Fruit fly (Drosophila melanogaster): Measurements from ENCODE around the gene SmE.

SmE gene

dm6 chr2L:7923636-7924301 lies 38.5 kb upstream of the SmE start (continued):
- TF ChIP-seq Ets21C (GFP tag; optimal IDR thresholded peaks at IDR 0.05) (no peak), Hr39 (GFP tag; optimal IDR thresholded peaks at IDR 0.05) (no peak), CG10631 (GFP tag; optimal IDR thresholded peaks at IDR 0.05) (peak; percentile 51), achi (GFP tag; optimal IDR thresholded peaks at IDR 0.05) (peak; percentile 29), fkh (GFP tag; optimal IDR thresholded peaks at IDR 0.05) (no peak), fd59A (GFP tag; optimal IDR thresholded peaks at IDR 0.05) (peak; percentile 26), ss (GFP tag; optimal IDR thresholded peaks at IDR 0.05) (peak; percentile 7 to 21), CG15336 (GFP tag; IDR thresholded peaks at IDR 0.05) (no peak), CG11294 (GFP tag; IDR thresholded peaks at IDR 0.05) (no peak), CG11902 (GFP tag; optimal IDR thresholded peaks at IDR 0.05) (no peak), OdsH (GFP tag; optimal IDR thresholded peaks at IDR 0.05) (peak; percentile 42), CG6854 (GFP tag; optimal IDR thresholded peaks at IDR 0.05) (no peak), Hr38 (GFP tag; optimal IDR thresholded peaks at IDR 0.05) (no peak), CG10669 (GFP tag; optimal IDR thresholded peaks at IDR 0.05) (peak; percentile 19)

dm6 chr2L:7922088-7922487 lies 36.8 kb upstream of the SmE start:
- no peak for TF ChIP-seq CG6792 (GFP tag; optimal IDR thresholded peaks at IDR 0.05)
- no peak for TF ChIP-seq CG8119 (GFP tag; IDR thresholded peaks at IDR 0.05)
- no peak for TF ChIP-seq Blimp-1 (GFP tag; optimal IDR thresholded peaks at IDR 0.05)
- TF ChIP-seq salr (GFP tag; optimal IDR thresholded peaks at IDR 0.05), result no peak
- no peak for TF ChIP-seq CG10669 (GFP tag; optimal IDR thresholded peaks at IDR 0.05)
- no peak for TF ChIP-seq acj6 (GFP tag; optimal IDR thresholded peaks at IDR 0.05)
- TF ChIP-seq svp (GFP tag), result no peak
- TF ChIP-seq fd59A (GFP tag; optimal IDR thresholded peaks at IDR 0.05), result no peak
- TF ChIP-seq CG8319 (GFP tag; optimal IDR thresholded peaks at IDR 0.05), result no peak
- no peak for TF ChIP-seq Gug (GFP tag; IDR thresholded peaks at IDR 0.05)
- TF ChIP-seq Met (GFP tag; optimal IDR thresholded peaks at IDR 0.05), result no peak
- no peak for TF ChIP-seq CG32006 (GFP tag; optimal IDR thresholded peaks at IDR 0.05)
- TF ChIP-seq Ets96B (tag; optimal IDR thresholded peaks at IDR 0.05), result no peak

- 0 out of 3 replicates have a peak, but pooled peaks have one; percentile 35 for TF ChIP-seq CG8119 (GFP tag; IDR thresholded peaks at IDR 0.05)
- TF ChIP-seq CG10669 (GFP tag; optimal IDR thresholded peaks at IDR 0.05), result no peak
- peak; percentile 6 for TF ChIP-seq CG3032 (tag; optimal IDR thresholded peaks at IDR 0.05)
- peak; percentile 13 for TF ChIP-seq Ets96B (tag; optimal IDR thresholded peaks at IDR 0.05)
- TF ChIP-seq OdsH (GFP tag; optimal IDR thresholded peaks at IDR 0.05), result peak; percentile 37
- TF ChIP-seq Sox14 (GFP tag; optimal IDR thresholded peaks at IDR 0.05), result peak; percentile 28
- TF ChIP-seq CG31627 (GFP tag; optimal IDR thresholded peaks at IDR 0.05), result no peak
- no peak for TF ChIP-seq fd59A (GFP tag; optimal IDR thresholded peaks at IDR 0.05)
- TF ChIP-seq salr (GFP tag; optimal IDR thresholded peaks at IDR 0.05), result no peak
- peak; percentile 56 for TF ChIP-seq CG32006 (GFP tag; optimal IDR thresholded peaks at IDR 0.05)
- peak; percentile 60 for TF ChIP-seq Eip78C (GFP tag)
- no peak for TF ChIP-seq CG8632 (GFP tag; optimal IDR thresholded peaks at IDR 0.05)
- peak; percentile 24 for TF ChIP-seq achi (GFP tag; optimal IDR thresholded peaks at IDR 0.05)
- TF ChIP-seq eg (GFP tag; IDR thresholded peaks at IDR 0.05), result no peak
- TF ChIP-seq CG15336 (GFP tag; IDR thresholded peaks at IDR 0.05), result peak; percentile 37
- TF ChIP-seq CG9139 (GFP tag; optimal IDR thresholded peaks at IDR 0.05), result no peak
- TF ChIP-seq CG6163 (GFP tag; IDR thresholded peaks at IDR 0.05), result no peak
- no peak for TF ChIP-seq Smox (GFP tag; optimal IDR thresholded peaks at IDR 0.05)
- peak; percentile 5 for TF ChIP-seq CG16779 (tag; optimal IDR thresholded peaks at IDR 0.05)
- no peak for TF ChIP-seq Hr39 (GFP tag; optimal IDR thresholded peaks at IDR 0.05)
- TF ChIP-seq Eip75B (GFP tag; optimal IDR thresholded peaks at IDR 0.05), result peak; percentile 51
- no peak for TF ChIP-seq CG6276 (GFP tag; optimal IDR thresholded peaks at IDR 0.05)
- peak; percentile 41 for TF ChIP-seq CG10631 (GFP tag; optimal IDR thresholded peaks at IDR 0.05)
- TF ChIP-seq net (GFP tag; optimal IDR thresholded peaks at IDR 0.05), result no peak
- TF ChIP-seq cyc (GFP tag; optimal IDR thresholded peaks at IDR 0.05), result no peak
Observed at dm6 chr2L:7920590-7920989, 35.3 kb upstream of the SmE start.
